Fruit fly (Drosophila melanogaster) whole organism, embryonic: ENCODE measurements around the gene CG43295.

ENCODE experiments used
- Aef1 ChIP-seq: fragments of 200-800 bp; sonication (Bioruptor generic); IDR thresholded peaks from 3 replicates; pipeline ENCODE4 v1.3.6; 2022; ENCODE audit warnings: missing biosample characterization, missing genetic modification characterization
- CG10321 ChIP-seq: fragments of 200-800 bp; sonication (Bioruptor generic); IDR thresholded peaks from 2 replicates; pipeline ENCODE4 v1.3.6; 2022; ENCODE audit warnings: missing biosample characterization, missing genetic modification characterization
- CG10959 ChIP-seq: fragments of 200-800 bp; sonication (Bioruptor generic); IDR thresholded peaks from 2 replicates; pipeline ENCODE4 v1.3.6; 2022; ENCODE audit warnings: missing biosample characterization, missing genetic modification characterization
- CG12391 ChIP-seq: fragments of 200-800 bp; sonication (Bioruptor generic); optimal IDR thresholded peaks from 3 replicates; lab custom pipeline; 2018; ENCODE audit warnings: missing biosample characterization, mild to moderate bottlenecking, missing genetic modification characterization, moderate library complexity
- CG12769 ChIP-seq: fragments of 200-800 bp; sonication (Bioruptor generic); optimal IDR thresholded peaks from 2 replicates; lab custom pipeline; 2019; ENCODE audit warnings: missing biosample characterization, mild to moderate bottlenecking, missing genetic modification characterization, moderate library complexity
- CG13894 ChIP-seq: fragments of 200-800 bp; sonication (Bioruptor generic); optimal IDR thresholded peaks from 3 replicates; lab custom pipeline; 2018; ENCODE audit warnings: missing biosample characterization, mild to moderate bottlenecking, missing genetic modification characterization, moderate library complexity
- CG15601 ChIP-seq: fragments of 200-800 bp; sonication (Bioruptor generic); optimal IDR thresholded peaks from 3 replicates; lab custom pipeline; 2019; ENCODE audit warnings: missing biosample characterization, mild to moderate bottlenecking, missing genetic modification characterization, moderate library complexity
- CG17359 ChIP-seq: fragments of 200-800 bp; sonication (Bioruptor generic); optimal IDR thresholded peaks from 3 replicates; lab custom pipeline; 2018; ENCODE audit warnings: missing biosample characterization, mild to moderate bottlenecking, missing genetic modification characterization, moderate library complexity
- CG18011 ChIP-seq: fragments of 200-800 bp; sonication (Bioruptor generic); optimal IDR thresholded peaks from 2 replicates; lab custom pipeline; 2017; ENCODE audit warnings: missing biosample characterization, missing genetic modification characterization, mild to moderate bottlenecking, moderate library complexity, missing genotype
- CG32772 ChIP-seq: fragments of 200-800 bp; sonication (Bioruptor generic); IDR thresholded peaks from 2 replicates; pipeline ENCODE4 v1.3.6; 2022; ENCODE audit warnings: missing biosample characterization, missing genetic modification characterization
- CG4820 ChIP-seq: fragments of 200-800 bp; sonication (Bioruptor generic); optimal IDR thresholded peaks from 3 replicates; lab custom pipeline; 2016; ENCODE audit warnings: missing biosample characterization, missing genetic modification characterization
- CG4854 ChIP-seq: fragments of 200-800 bp; sonication (Bioruptor generic); optimal IDR thresholded peaks from 2 replicates; lab custom pipeline; 2016; ENCODE audit warnings: missing biosample characterization, missing genetic modification characterization, inconsistent platforms
- CG8281 ChIP-seq: fragments of 200-800 bp; sonication (Bioruptor generic); optimal IDR thresholded peaks from 2 replicates; lab custom pipeline; 2018; ENCODE audit warnings: missing biosample characterization, mild to moderate bottlenecking, missing genetic modification characterization, moderate library complexity
- CG8290 ChIP-seq, 3 experiments: fragments of 200-800 bp; sonication (Bioruptor generic); optimal IDR thresholded peaks; 2 replicates each; lab custom pipeline; 2016 to 2019; ENCODE audit warnings: missing biosample characterization in 3 of 3, missing genetic modification characterization in 3 of 3, mild to moderate bottlenecking in 2 of 3, moderate library complexity in 1 of 3
- CG8478 ChIP-seq: fragments of >200 bp; optimal IDR thresholded peaks from 2 replicates; lab custom pipeline; 2018
- D19B ChIP-seq: fragments of 200-800 bp; sonication (Bioruptor generic); optimal IDR thresholded peaks from 2 replicates; lab custom pipeline; 2017; ENCODE audit warnings: missing biosample characterization, mild to moderate bottlenecking, missing genetic modification characterization
- Drgx ChIP-seq: fragments of 200-800 bp; sonication (Bioruptor generic); IDR thresholded peaks from 2 replicates; pipeline ENCODE4 v1.3.6; 2022; ENCODE audit warnings: missing biosample characterization, missing genetic modification characterization
- Ets65A ChIP-seq: fragments of 200-800 bp; sonication (Bioruptor generic); peaks from one replicate; lab custom pipeline; 2016; ENCODE audit warnings: missing biosample characterization, missing genetic modification characterization
- Fer2 ChIP-seq: fragments of 200-800 bp; sonication (Bioruptor generic); optimal IDR thresholded peaks from 2 replicates; lab custom pipeline; 2018; ENCODE audit warnings: missing biosample characterization, mild to moderate bottlenecking, missing genetic modification characterization, moderate library complexity
- HLH4C ChIP-seq: fragments of 200-800 bp; sonication (Bioruptor generic); IDR thresholded peaks from 3 replicates; pipeline ENCODE4 v1.3.6; 2022; ENCODE audit warnings: missing biosample characterization, missing genetic modification characterization; ENCODE audit not compliant: partially characterized antibody
- Med ChIP-seq: fragments of 200-800 bp; sonication (Bioruptor generic); peaks from one replicate; lab custom pipeline; 2016; ENCODE audit warnings: missing biosample characterization, missing genetic modification characterization, mild to moderate bottlenecking, inconsistent platforms, moderate library complexity
- Rfx ChIP-seq: fragments of 200-800 bp; sonication (Bioruptor generic); IDR thresholded peaks from 2 replicates; pipeline ENCODE4 v1.3.6; 2022; ENCODE audit warnings: missing biosample characterization, missing genetic modification characterization
- Rx ChIP-seq: fragments of 200-800 bp; sonication (Bioruptor generic); IDR thresholded peaks from 2 replicates; pipeline ENCODE4 v1.3.6; 2022; ENCODE audit warnings: missing biosample characterization, missing genetic modification characterization
- ap ChIP-seq: fragments of 200-800 bp; sonication (Bioruptor generic); IDR thresholded peaks from 2 replicates; pipeline ENCODE4 v1.3.6; 2022; ENCODE audit warnings: missing biosample characterization, missing genetic modification characterization
- caup ChIP-seq: fragments of 200-800 bp; sonication (Bioruptor generic); optimal IDR thresholded peaks from 3 replicates; lab custom pipeline; 2017; ENCODE audit warnings: missing biosample characterization, mild to moderate bottlenecking, missing genetic modification characterization, moderate library complexity; ENCODE audit not compliant: severe bottlenecking
- crc ChIP-seq: fragments of 200-800 bp; sonication (Bioruptor generic); optimal IDR thresholded peaks from 2 replicates; lab custom pipeline; 2016; ENCODE audit warnings: missing biosample characterization, missing genetic modification characterization
- crp ChIP-seq, 2 experiments: fragments of 200-800 bp; sonication (Bioruptor generic); optimal IDR thresholded peaks; 2 replicates in 1 of 2; 3 replicates in 1 of 2; lab custom pipeline; 2017; ENCODE audit warnings: missing biosample characterization in 2 of 2, missing genetic modification characterization in 2 of 2, mild to moderate bottlenecking in 1 of 2, moderate library complexity in 1 of 2
- cwo ChIP-seq: fragments of 200-800 bp; sonication (Bioruptor generic); optimal IDR thresholded peaks from 3 replicates; lab custom pipeline; 2017; ENCODE audit warnings: missing biosample characterization, missing genetic modification characterization, mild to moderate bottlenecking, moderate library complexity, missing genetic modification reagents
- gsb ChIP-seq: fragments of 200-800 bp; sonication (Bioruptor generic); IDR thresholded peaks from 2 replicates; pipeline ENCODE4 v1.3.6; 2022; ENCODE audit warnings: missing biosample characterization, missing genetic modification characterization
- nau ChIP-seq: fragments of 200-800 bp; sonication (Bioruptor generic); optimal IDR thresholded peaks from 3 replicates; lab custom pipeline; 2017; ENCODE audit warnings: missing biosample characterization, mild to moderate bottlenecking, missing genetic modification characterization, missing genetic modification reagents
- nom ChIP-seq: fragments of 200-800 bp; sonication (Bioruptor generic); optimal IDR thresholded peaks from 2 replicates; lab custom pipeline; 2017; ENCODE audit warnings: missing biosample characterization, missing genetic modification characterization, mild to moderate bottlenecking, moderate library complexity, missing genetic modification reagents
- pan ChIP-seq, 4 experiments: fragments of >200 bp in 3 of 4; fragments of 200-800 bp in 1 of 4; sonication (Bioruptor generic) in 1 of 4; optimal IDR thresholded peaks in 3 of 4; IDR thresholded peaks in 1 of 4; 2 replicates each; pipeline versions ENCODE4 v1.3.6 to Lab custom; 2017 to 2022; ENCODE audit warnings: missing biosample characterization in 2 of 4, missing genetic modification characterization in 2 of 4, mixed read lengths in 1 of 4
- rib ChIP-seq: fragments of 200-800 bp; sonication (Bioruptor generic); IDR thresholded peaks from 2 replicates; pipeline ENCODE4 v1.3.6; 2022; ENCODE audit warnings: missing biosample characterization, missing genetic modification characterization
- sc ChIP-seq, 3 experiments: fragments of >200 bp in 2 of 3; fragments of 200-800 bp in 1 of 3; sonication (Bioruptor generic) in 1 of 3; optimal IDR thresholded peaks; 2 replicates in 2 of 3; 3 replicates in 1 of 3; lab custom pipeline; 2017; ENCODE audit warnings: mild to moderate bottlenecking in 1 of 3, missing biosample characterization in 1 of 3, missing genetic modification characterization in 1 of 3, missing genetic modification reagents in 1 of 3
- vnd ChIP-seq: fragments of 200-800 bp; sonication (Bioruptor generic); IDR thresholded peaks from 3 replicates; pipeline ENCODE4 v1.3.6; 2022; ENCODE audit warnings: missing biosample characterization, missing genetic modification characterization; ENCODE audit not compliant: partially characterized antibody

The CG43295 gene

dm6 chr3L:16150161-16150538 lies 44.5 kb downstream of the CG43295 start (continued):
- TF ChIP-seq Rfx (GFP tag; lab: Robert Waterston, UW) (no peak), caup (GFP tag; lab: Kevin White, UChicago) (peak; percentile 26), vnd (GFP tag; lab: Robert Waterston, UW) (no peak), CG8281 (tag; lab: Kevin White, UChicago) (no peak), Med (GFP tag; lab: Kevin White, UChicago) (peak; percentile 79), Rx (GFP tag; lab: Robert Waterston, UW) (no peak), rib (GFP tag; lab: Robert Waterston, UW) (peak; percentile 39; the same call in 1 of the 2 replicates), CG32772 (GFP tag; lab: Robert Waterston, UW) (no peak), CG12391 (tag; lab: Kevin White, UChicago) (no peak), Fer2 (no peak), CG15601 (tag; lab: Kevin White, UChicago) (no peak), CG8478 (lab: Kevin White, UChicago) (no peak), nom (peak; percentile 51), sc (optimal IDR thresholded peaks at IDR 0.05; lab: Kevin White, UChicago) (no peak), sc (GFP tag; optimal IDR thresholded peaks at IDR 0.05; lab: Kevin White, UChicago) (no peak), CG10959 (GFP tag; lab: Robert Waterston, UW) (no peak), gsb (GFP tag; lab: Robert Waterston, UW) (no peak), CG4854 (GFP tag; lab: Kevin White, UChicago) (no peak), crp (GFP tag; optimal IDR thresholded peaks at IDR 0.05; lab: Kevin White, UChicago) (no peak), HLH4C (peak; percentile 36; the same call in 1 of the 3 replicates), ap (GFP tag; lab: Robert Waterston, UW) (no peak)

dm6 chr3L:16150850-16151515 lies 45.3 kb downstream of the CG43295 start:
- TF ChIP-seq CG18011 (peak; percentile 86), CG10321 (GFP tag; lab: Robert Waterston, UW) (no peak), Aef1 (GFP tag; lab: Robert Waterston, UW) (no peak), CG17359 (tag; lab: Kevin White, UChicago) (peak; percentile 2), D19B (peak; percentile 85), Ets65A (GFP tag; lab: Kevin White, UChicago) (peak; percentile 35)

dm6 chr3L:16151742-16152141 lies 46.1 kb downstream of the CG43295 start:
- TF ChIP-seq cwo (peak; percentile 20), Drgx (GFP tag; lab: Robert Waterston, UW) (peak; percentile 15; the same call in 1 of the 2 replicates), CG13894 (peak; percentile 18), CG4820 (no peak), CG8290 (GFP tag; optimal IDR thresholded peaks at IDR 0.05; lab: Kevin White, UChicago) (no peak), CG8290 (tag; optimal IDR thresholded peaks at IDR 0.05; lab: Kevin White, UChicago) (peak in 1 of 2 experiments; percentile 9), pan (optimal IDR thresholded peaks at IDR 0.05; lab: Kevin White, UChicago) (no peak), pan (GFP tag; optimal IDR thresholded peaks at IDR 0.05 in 1 of 2, IDR thresholded peaks at IDR 0.05 in 1 of 2) (peak in 1 of 2 experiments; percentile 17), crc (GFP tag; lab: Kevin White, UChicago) (no peak), Med (GFP tag; lab: Kevin White, UChicago) (peak; percentile 76), nau (no peak), CG12769 (tag; lab: Kevin White, UChicago) (peak; percentile 71)
